Worm (Caenorhabditis elegans) whole organism, young adult: ENCODE measurements around the gene srh-68.

Experiments used
- B0336.3 ChIP-seq: fragments of 200-800 bp; sonication (Bioruptor generic); IDR thresholded peaks from 2 replicates; pipeline ENCODE4 v1.3.6; 2022; ENCODE audit warnings: missing genetic modification characterization, missing compliant biosample characterization
- F23B12.7 ChIP-seq: sonication (generic microtip); optimal IDR thresholded peaks from 2 replicates; lab custom pipeline; 2017; ENCODE audit warnings: missing genetic modification characterization, mild to moderate bottlenecking, missing compliant biosample characterization, antibody characterized with exemption, moderate library complexity; ENCODE audit not compliant: insufficient read depth
- F49E8.2 ChIP-seq: sonication (generic microtip); optimal IDR thresholded peaks from 3 replicates; lab custom pipeline; 2017; ENCODE audit warnings: missing genetic modification characterization, mild to moderate bottlenecking, missing compliant biosample characterization, antibody characterized with exemption, moderate library complexity; ENCODE audit not compliant: insufficient read depth
- F55B11.4 ChIP-seq: sonication (generic microtip); optimal IDR thresholded peaks from 2 replicates; lab custom pipeline; 2016; ENCODE audit warnings: missing compliant biosample characterization, missing genetic modification characterization, borderline replicate concordance; ENCODE audit not compliant: insufficient read depth
- T07F8.4 ChIP-seq: sonication (generic microtip); optimal IDR thresholded peaks from 2 replicates; lab custom pipeline; 2016; ENCODE audit warnings: mild to moderate bottlenecking, missing genetic modification characterization, moderate library complexity, missing compliant biosample characterization
- T26A5.8 ChIP-seq: sonication (generic microtip); optimal IDR thresholded peaks from 2 replicates; lab custom pipeline; 2016; ENCODE audit warnings: missing genetic modification characterization, missing compliant biosample characterization
- Y56A3A.18 ChIP-seq: fragments of 200-800 bp; sonication (Bioruptor generic); IDR thresholded peaks from 2 replicates; pipeline ENCODE4 v1.3.6; 2022; ENCODE audit warnings: missing genetic modification reagents, missing genetic modification characterization, missing compliant biosample characterization
- Y67H2A.10 ChIP-seq: fragments of 200-800 bp; sonication (Bioruptor generic); conservative IDR thresholded peaks from 2 replicates; pipeline ENCODE4 v1.3.6; 2022; ENCODE audit warnings: missing genetic modification reagents, missing genetic modification characterization, missing compliant biosample characterization
- cebp-1 ChIP-seq, 2 experiments: fragments of 200-800 bp in 1 of 2; sonication (Bioruptor generic) in 1 of 2; sonication (generic microtip) in 1 of 2; IDR thresholded peaks in 1 of 2; optimal IDR thresholded peaks in 1 of 2; 2 replicates each; pipeline versions ENCODE4 v1.3.6 to Lab custom; 2017 to 2022; ENCODE audit warnings: missing compliant biosample characterization in 2 of 2, missing genetic modification characterization in 2 of 2, mild to moderate bottlenecking in 1 of 2, missing genetic modification reagents in 1 of 2, moderate library complexity in 1 of 2
- ceh-58 ChIP-seq: fragments of 200-800 bp; sonication (Bioruptor generic); IDR thresholded peaks from 2 replicates; pipeline ENCODE4 v1.3.6; 2022; ENCODE audit warnings: missing genetic modification characterization, missing compliant biosample characterization
- dox-1 ChIP-seq: fragments of 200-800 bp; sonication (Bioruptor generic); IDR thresholded peaks from 2 replicates; pipeline ENCODE4 v1.3.6; 2022; ENCODE audit warnings: missing genetic modification reagents, missing genetic modification characterization, missing compliant biosample characterization
- efl-1 ChIP-seq: fragments of 150-350 bp; optimal IDR thresholded peaks from 2 replicates; lab custom pipeline; 2014; ENCODE audit warnings: missing biosample characterization, missing genetic modification reagents, missing genetic modification characterization
- ekl-4 ChIP-seq: fragments of 200-800 bp; sonication (Bioruptor generic); IDR thresholded peaks from 2 replicates; pipeline ENCODE4 v1.3.6; 2022; ENCODE audit warnings: missing genetic modification reagents, missing genetic modification characterization, missing compliant biosample characterization
- ets-4 ChIP-seq: fragments of 200-800 bp; sonication (Bioruptor generic); optimal IDR thresholded peaks from 2 replicates; lab custom pipeline; 2018; ENCODE audit warnings: mild to moderate bottlenecking, missing genetic modification characterization, missing compliant biosample characterization
- him-1 ChIP-seq: sonication (generic microtip); optimal IDR thresholded peaks from 2 replicates; lab custom pipeline; 2016; ENCODE audit warnings: missing genotype, missing genetic modification reagents, missing genetic modification characterization, missing compliant biosample characterization
- hmg-1.2 ChIP-seq: fragments of 200-800 bp; sonication (Bioruptor generic); IDR thresholded peaks from 2 replicates; pipeline ENCODE4 v1.3.6; 2022; ENCODE audit warnings: missing genetic modification reagents, missing genetic modification characterization, missing compliant biosample characterization
- hsf-1 ChIP-seq: fragments of 200-800 bp; sonication (Bioruptor generic); IDR thresholded peaks from 2 replicates; pipeline ENCODE4 v1.3.6; 2022; ENCODE audit warnings: missing genetic modification reagents, missing genetic modification characterization, missing compliant biosample characterization
- lin-54 ChIP-seq: fragments of 200-800 bp; sonication (Bioruptor generic); optimal IDR thresholded peaks from 2 replicates; lab custom pipeline; 2018; ENCODE audit warnings: mild to moderate bottlenecking, missing genetic modification characterization, missing compliant biosample characterization
- lsy-27 ChIP-seq: sonication (generic microtip); optimal IDR thresholded peaks from 2 replicates; lab custom pipeline; 2017; ENCODE audit warnings: missing genetic modification characterization, mild to moderate bottlenecking, missing compliant biosample characterization, antibody characterized with exemption, missing genotype, borderline replicate concordance; ENCODE audit not compliant: insufficient read depth
- madf-3 ChIP-seq: fragments of 200-800 bp; sonication (Bioruptor generic); IDR thresholded peaks from 2 replicates; pipeline ENCODE4 v1.3.6; 2022; ENCODE audit warnings: missing genetic modification reagents, missing genetic modification characterization, missing compliant biosample characterization
- madf-6 ChIP-seq: fragments of 200-800 bp; sonication (Bioruptor generic); IDR thresholded peaks from 2 replicates; pipeline ENCODE4 v1.3.6; 2022; ENCODE audit warnings: missing genetic modification reagents, missing genetic modification characterization, missing compliant biosample characterization
- madf-8 ChIP-seq: fragments of 200-800 bp; sonication (Bioruptor generic); conservative IDR thresholded peaks from 2 replicates; pipeline ENCODE4 v1.3.6; 2022; ENCODE audit warnings: missing genetic modification reagents, missing genetic modification characterization, missing compliant biosample characterization
- mcd-1 ChIP-seq: fragments of 200-800 bp; sonication (Bioruptor generic); IDR thresholded peaks from 2 replicates; pipeline ENCODE4 v1.3.6; 2022; ENCODE audit warnings: missing genetic modification reagents, missing genetic modification characterization, missing compliant biosample characterization
- nfyb-1 ChIP-seq: fragments of 200-800 bp; sonication (Bioruptor generic); IDR thresholded peaks from 2 replicates; pipeline ENCODE4 v1.3.6; 2022; ENCODE audit warnings: missing genetic modification reagents, missing genetic modification characterization, missing compliant biosample characterization
- nhr-179 ChIP-seq: sonication (generic microtip); optimal IDR thresholded peaks from 2 replicates; lab custom pipeline; 2016; ENCODE audit warnings: mild to moderate bottlenecking, missing genetic modification characterization, missing compliant biosample characterization
- nhr-80 ChIP-seq: sonication (generic microtip); optimal IDR thresholded peaks from 2 replicates; lab custom pipeline; 2016; ENCODE audit warnings: missing genetic modification characterization, missing compliant biosample characterization
- nhr-90 ChIP-seq: sonication (generic microtip); optimal IDR thresholded peaks from 2 replicates; lab custom pipeline; 2016; ENCODE audit warnings: missing genotype, mild to moderate bottlenecking, missing genetic modification characterization, missing compliant biosample characterization
- pbrm-1 ChIP-seq: fragments of 200-800 bp; sonication (Bioruptor generic); IDR thresholded peaks from 2 replicates; pipeline ENCODE4 v1.3.6; 2022; ENCODE audit warnings: missing genetic modification reagents, missing genetic modification characterization, missing compliant biosample characterization
- snpc-1.3 ChIP-seq: sonication (generic microtip); optimal IDR thresholded peaks from 2 replicates; lab custom pipeline; 2017; ENCODE audit warnings: missing genetic modification characterization, mild to moderate bottlenecking, missing compliant biosample characterization, antibody characterized with exemption, moderate library complexity, missing genotype, missing genetic modification reagents; ENCODE audit not compliant: insufficient read depth
- tbp1 ChIP-seq: fragments of 200-800 bp; sonication (Bioruptor generic); optimal IDR thresholded peaks from 2 replicates; lab custom pipeline; 2018; ENCODE audit warnings: mild to moderate bottlenecking, missing genetic modification characterization, missing compliant biosample characterization
- tbx-9 ChIP-seq: sonication (generic microtip); optimal IDR thresholded peaks from 2 replicates; lab custom pipeline; 2016; ENCODE audit warnings: borderline replicate concordance, missing genetic modification characterization, inconsistent platforms, missing compliant biosample characterization
- tlf-1 ChIP-seq: fragments of 200-800 bp; sonication (Bioruptor generic); optimal IDR thresholded peaks from 2 replicates; lab custom pipeline; 2018; ENCODE audit warnings: mild to moderate bottlenecking, missing genetic modification characterization, missing compliant biosample characterization
- unc-62 ChIP-seq: fragments of 150-350 bp; optimal IDR thresholded peaks from 2 replicates; lab custom pipeline; 2014; ENCODE audit warnings: missing biosample characterization, missing genetic modification reagents, missing genetic modification characterization
- zim-3 ChIP-seq: sonication (generic microtip); optimal IDR thresholded peaks from 2 replicates; lab custom pipeline; 2017; ENCODE audit warnings: mild to moderate bottlenecking, missing genetic modification characterization, moderate library complexity, missing compliant biosample characterization
- ztf-18 ChIP-seq: sonication (generic microtip); optimal IDR thresholded peaks from 2 replicates; lab custom pipeline; 2016; ENCODE audit warnings: missing genotype, mild to moderate bottlenecking, missing genetic modification characterization, missing compliant biosample characterization
- ztf-22 ChIP-seq: fragments of 200-800 bp; sonication (Bioruptor generic); optimal IDR thresholded peaks from 2 replicates; lab custom pipeline; 2018; ENCODE audit warnings: mild to moderate bottlenecking, missing genetic modification characterization, moderate library complexity, missing compliant biosample characterization

Gene srh-68

DNA sequence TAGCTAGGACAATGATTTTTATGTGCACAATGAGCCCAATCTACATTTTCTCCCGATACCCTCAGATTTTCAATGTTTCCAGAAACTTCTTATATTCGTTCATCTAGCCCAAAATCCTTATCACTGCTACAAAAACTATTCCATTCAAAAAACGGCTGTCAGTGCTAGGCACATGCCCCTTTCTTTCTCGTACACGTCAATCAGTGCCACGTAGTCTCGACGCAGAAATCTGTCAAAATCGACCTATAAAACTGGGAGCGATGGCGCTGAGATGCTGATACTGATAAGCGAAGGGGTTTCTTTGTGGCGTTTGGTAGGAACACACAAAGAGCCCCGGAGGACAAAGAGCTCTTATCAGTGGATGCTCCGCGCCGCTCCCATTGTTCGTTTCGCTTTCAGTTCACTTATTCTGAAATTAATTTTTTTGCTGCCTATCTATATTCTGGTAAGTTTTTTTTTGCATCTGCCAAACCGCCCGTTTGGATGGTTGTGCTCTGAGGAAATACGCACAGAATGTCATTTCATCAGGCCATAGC lies 11.7 kb downstream of the srh-68 start, which contains the start of gene srh-70 (continued):
- TF ChIP-seq cebp-1 (GFP tag; IDR thresholded peaks at IDR 0.05; lab: Robert Waterston, UW) (no peak), cebp-1 (tag; optimal IDR thresholded peaks at IDR 0.05; lab: Kevin White, UChicago) (peak; percentile 7), lin-54 (GFP tag; lab: Kevin White, UChicago) (peak; percentile 58), T26A5.8 (tag; lab: Kevin White, UChicago) (no peak), F23B12.7 (peak; percentile 5), ztf-18 (peak; percentile 1), tbx-9 (tag; lab: Kevin White, UChicago) (no peak), ets-4 (GFP tag; lab: Kevin White, UChicago) (peak; percentile 21), unc-62 (GFP tag; lab: Kevin White, UChicago) (peak; percentile 99), F55B11.4 (no peak), nfyb-1 (GFP tag; lab: Robert Waterston, UW) (no peak; the same call in 1 of the 2 replicates), T07F8.4 (tag; lab: Kevin White, UChicago) (no peak), mcd-1 (GFP tag; lab: Robert Waterston, UW) (peak; percentile 60), nhr-80 (tag; lab: Kevin White, UChicago) (peak; percentile 96), zim-3 (tag; lab: Kevin White, UChicago) (no peak), F49E8.2 (tag; lab: Kevin White, UChicago) (no peak), ztf-22 (GFP tag; lab: Kevin White, UChicago) (peak; percentile 12), ceh-58 (no peak), B0336.3 (GFP tag; lab: Robert Waterston, UW) (peak; percentile 80), tlf-1 (GFP tag; lab: Kevin White, UChicago) (peak; percentile 79), him-1 (no peak), dox-1 (peak; percentile 79), ekl-4 (GFP tag; lab: Robert Waterston, UW) (0 out of 2 replicates have a peak, but pooled peaks have one; percentile 8), lsy-27 (no peak), Y67H2A.10 (GFP tag; lab: Robert Waterston, UW) (no peak), snpc-1.3 (no peak), tbp1 (peak; percentile 57), nhr-90 (tag; lab: Kevin White, UChicago) (peak; percentile 73)

DNA sequence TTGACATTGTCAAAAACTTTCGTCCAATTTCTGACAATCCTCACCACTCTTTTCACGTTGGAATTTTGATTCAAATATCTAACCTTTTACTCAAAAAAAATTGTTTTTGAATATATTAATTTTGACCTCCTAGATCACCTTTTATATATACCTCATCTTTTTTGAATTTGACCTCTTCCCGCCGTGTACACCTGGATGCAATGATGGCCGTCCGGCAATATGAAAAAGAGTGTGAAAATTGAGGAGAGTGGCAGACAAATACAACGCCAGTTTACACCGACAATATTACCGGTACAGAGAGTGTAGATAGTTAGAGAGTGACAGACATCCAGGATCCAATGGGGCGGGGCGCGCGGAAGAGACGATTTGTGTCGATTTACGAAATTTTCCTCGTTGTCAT lies 12.5 kb downstream of the srh-68 start, which contains the start of gene ceh-99:
Gene ceh-99 (plus strand): TSS at position 366 of the 400 bp plus-strand sequence.
- peak; percentile 45; the same call in 1 of the 2 replicates for TF ChIP-seq hmg-1.2 (GFP tag; lab: Robert Waterston, UW)
- TF ChIP-seq Y56A3A.18 (GFP tag; lab: Robert Waterston, UW), result peak; percentile 14; the same call in 1 of the 2 replicates
- peak; percentile 11; the same call in 1 of the 2 replicates for TF ChIP-seq hsf-1 (GFP tag; lab: Robert Waterston, UW)
- peak; percentile 53; the same call in 1 of the 2 replicates for TF ChIP-seq pbrm-1 (GFP tag; lab: Robert Waterston, UW)
- TF ChIP-seq madf-8 (GFP tag; lab: Robert Waterston, UW), result peak; percentile 50; the same call in 1 of the 2 replicates
- TF ChIP-seq dox-1, result no peak
- no peak for TF ChIP-seq mcd-1 (GFP tag; lab: Robert Waterston, UW)
- 0 out of 2 replicates have a peak, but pooled peaks have one; percentile 42 for TF ChIP-seq madf-3 (GFP tag; lab: Robert Waterston, UW)
- TF ChIP-seq nhr-179 (tag; lab: Kevin White, UChicago), result no peak
- peak; percentile 73 for TF ChIP-seq efl-1 (GFP tag; lab: Kevin White, UChicago)
- no peak for TF ChIP-seq lsy-27
- peak; percentile 76 for TF ChIP-seq madf-6 (GFP tag; lab: Robert Waterston, UW)
